Fruit fly (Drosophila melanogaster) whole organism, pupa: ENCODE measurements around the gene mtgo.
A peak's percentile ranks its signal among the peaks of the same experiment; 100 is the strongest.

Source experiments
- CG10348 ChIP-seq: fragments of 200-800 bp; sonication (Bioruptor generic); IDR thresholded peaks from 2 replicates; pipeline ENCODE4 v1.3.6; 2022; ENCODE audit warnings: missing biosample characterization, missing genetic modification characterization
- CG12605 ChIP-seq: fragments of 200-800 bp; sonication (Bioruptor generic); IDR thresholded peaks from 2 replicates; pipeline ENCODE4 v1.3.6; 2022; ENCODE audit warnings: missing biosample characterization, missing genetic modification characterization
- CG13204 ChIP-seq: fragments of 200-800 bp; sonication (Bioruptor generic); optimal IDR thresholded peaks from 2 replicates; lab custom pipeline; 2018; ENCODE audit warnings: missing biosample characterization, mild to moderate bottlenecking, missing genetic modification characterization, moderate library complexity
- CG14655 ChIP-seq: fragments of 200-800 bp; sonication (Bioruptor generic); optimal IDR thresholded peaks from 3 replicates; lab custom pipeline; 2017; ENCODE audit warnings: mild to moderate bottlenecking, missing biosample characterization, missing genetic modification reagents, missing genetic modification characterization
- CG15710 ChIP-seq: fragments of 200-800 bp; sonication (Bioruptor generic); optimal IDR thresholded peaks from 2 replicates; lab custom pipeline; 2018; ENCODE audit warnings: missing biosample characterization, mild to moderate bottlenecking, missing genetic modification characterization, moderate library complexity
- CG17806 ChIP-seq: fragments of 200-800 bp; sonication (Bioruptor generic); optimal IDR thresholded peaks from 2 replicates; lab custom pipeline; 2018; ENCODE audit warnings: missing biosample characterization, mild to moderate bottlenecking, missing genetic modification characterization, moderate library complexity
- CG32121 ChIP-seq: fragments of 200-800 bp; sonication (Bioruptor generic); IDR thresholded peaks from 2 replicates; pipeline ENCODE4 v1.3.6; 2022; ENCODE audit warnings: missing biosample characterization, missing genetic modification characterization
- CG34367 ChIP-seq: fragments of 200-800 bp; sonication (Bioruptor generic); optimal IDR thresholded peaks from 2 replicates; lab custom pipeline; 2018; ENCODE audit warnings: missing biosample characterization, mild to moderate bottlenecking, missing genetic modification characterization
- CG4496 ChIP-seq: fragments of 200-800 bp; sonication (Bioruptor generic); IDR thresholded peaks from 3 replicates; pipeline ENCODE4 v1.3.6; 2022; ENCODE audit warnings: missing biosample characterization, missing genetic modification characterization
- CG8159 ChIP-seq: fragments of 200-800 bp; sonication (Bioruptor generic); optimal IDR thresholded peaks from 3 replicates; lab custom pipeline; 2018; ENCODE audit warnings: missing biosample characterization, mild to moderate bottlenecking, missing genetic modification characterization, moderate library complexity
- CG8301 ChIP-seq: fragments of 200-800 bp; sonication (Bioruptor generic); optimal IDR thresholded peaks from 2 replicates; lab custom pipeline; 2018; ENCODE audit warnings: missing biosample characterization, mild to moderate bottlenecking, missing genetic modification characterization
- CG9948 ChIP-seq: fragments of 200-800 bp; sonication (Bioruptor generic); optimal IDR thresholded peaks from 2 replicates; lab custom pipeline; 2018; ENCODE audit warnings: missing biosample characterization, mild to moderate bottlenecking, missing genetic modification characterization, moderate library complexity
- D1 ChIP-seq: fragments of 200-800 bp; sonication (Bioruptor generic); optimal IDR thresholded peaks from 2 replicates; lab custom pipeline; 2018; ENCODE audit warnings: missing biosample characterization, mild to moderate bottlenecking, missing genetic modification characterization, moderate library complexity
- EcR ChIP-seq: fragments of 200-800 bp; sonication (Bioruptor generic); optimal IDR thresholded peaks from 3 replicates; lab custom pipeline; 2019; ENCODE audit warnings: missing biosample characterization, missing genetic modification characterization, mild to moderate bottlenecking, moderate library complexity, missing genetic modification reagents
- Ets98B ChIP-seq: fragments of 200-800 bp; sonication (Bioruptor generic); IDR thresholded peaks from 2 replicates; pipeline ENCODE4 v1.3.6; 2022; ENCODE audit warnings: missing biosample characterization, missing genetic modification characterization
- Pif1A ChIP-seq: fragments of 200-800 bp; sonication (Bioruptor generic); optimal IDR thresholded peaks from 3 replicates; lab custom pipeline; 2016; ENCODE audit warnings: missing biosample characterization, missing genetic modification characterization
- Pif1B ChIP-seq: fragments of 200-800 bp; sonication (Bioruptor generic); optimal IDR thresholded peaks from 3 replicates; lab custom pipeline; 2016; ENCODE audit warnings: missing biosample characterization, missing genetic modification characterization
- Snoo ChIP-seq: fragments of 200-800 bp; sonication (Bioruptor generic); optimal IDR thresholded peaks from 3 replicates; lab custom pipeline; 2017; ENCODE audit warnings: missing biosample characterization, mild to moderate bottlenecking, missing genetic modification characterization, inconsistent platforms
- fd96Ca ChIP-seq: fragments of 200-800 bp; sonication (Bioruptor generic); IDR thresholded peaks from 3 replicates; pipeline ENCODE4 v1.3.6; 2022; ENCODE audit warnings: missing biosample characterization, missing genetic modification characterization
- gl ChIP-seq: fragments of 200-800 bp; sonication (Bioruptor generic); optimal IDR thresholded peaks from 2 replicates; lab custom pipeline; 2018; ENCODE audit warnings: missing biosample characterization, mild to moderate bottlenecking, missing genetic modification characterization
- rn ChIP-seq: fragments of 200-800 bp; sonication (Bioruptor generic); IDR thresholded peaks from 2 replicates; pipeline ENCODE4 v1.3.6; 2022; ENCODE audit warnings: missing biosample characterization, missing genetic modification characterization

Gene mtgo

dm6 chr2L:16588691-16589102 is 43.9 kb downstream of the mtgo start:
- TF ChIP-seq CG9948 (tag; lab: Kevin White, UChicago) (peak; percentile 10), Pif1B (GFP tag; lab: Kevin White, UChicago) (peak; percentile 18), CG12605 (GFP tag; lab: Robert Waterston, UW) (peak; percentile 73), CG14655 (peak; percentile 60), D1 (no peak), Snoo (tag; lab: Kevin White, UChicago) (no peak), Pif1A (GFP tag; lab: Kevin White, UChicago) (no peak), CG32121 (GFP tag; lab: Robert Waterston, UW) (peak; percentile 53; the same call in 1 of the 2 replicates), CG8159 (no peak), EcR (GFP tag; lab: Kevin White, UChicago) (no peak), Ets98B (peak; percentile 58; the same call in 1 of the 2 replicates), CG15710 (no peak), rn (GFP tag; lab: Robert Waterston, UW) (0 out of 2 replicates have a peak, but pooled peaks have one; percentile 14), CG34367 (tag; lab: Kevin White, UChicago) (peak; percentile 5), CG13204 (no peak), CG4496 (peak; percentile 58; the same call in 1 of the 3 replicates), CG17806 (tag; lab: Kevin White, UChicago) (no peak), CG10348 (GFP tag; lab: Robert Waterston, UW) (no peak), fd96Ca (GFP tag; lab: Robert Waterston, UW) (peak; percentile 62; the same call in 1 of the 3 replicates), gl (peak; percentile 9), CG8301 (tag; lab: Kevin White, UChicago) (peak; percentile 27)
- TF ChIP-seq, all 21 proteins: peak for 12

- TF ChIP-seq CG12605 (GFP tag; lab: Robert Waterston, UW) (peak; percentile 30; the same call in 1 of the 2 replicates), EcR (GFP tag; lab: Kevin White, UChicago) (peak; percentile 72), rn (GFP tag; lab: Robert Waterston, UW) (no peak), Pif1B (GFP tag; lab: Kevin White, UChicago) (peak; percentile 62), CG14655 (peak; percentile 78), Pif1A (GFP tag; lab: Kevin White, UChicago) (peak; percentile 21), CG8301 (tag; lab: Kevin White, UChicago) (peak; percentile 28), CG8159 (peak; percentile 96), CG13204 (peak; percentile 75), CG17806 (tag; lab: Kevin White, UChicago) (peak; percentile 92), CG15710 (peak; percentile 89), CG9948 (tag; lab: Kevin White, UChicago) (peak; percentile 94), Snoo (tag; lab: Kevin White, UChicago) (no peak), fd96Ca (GFP tag; lab: Robert Waterston, UW) (no peak), Ets98B (no peak), gl (peak; percentile 79), CG34367 (tag; lab: Kevin White, UChicago) (peak; percentile 66), D1 (peak; percentile 87)
- TF ChIP-seq, all 21 proteins: peak for 14
These were observed 45.7 kb downstream of the mtgo start for dm6 chr2L:16590345-16591107.

- no peak for TF ChIP-seq CG4496
- peak; percentile 85 for TF ChIP-seq CG9948 (tag; lab: Kevin White, UChicago)
- TF ChIP-seq gl, result no peak
- TF ChIP-seq CG13204, result peak; percentile 54
- peak; percentile 85 for TF ChIP-seq CG15710
- peak; percentile 84 for TF ChIP-seq CG8159
- peak; percentile 23 for TF ChIP-seq CG8301 (tag; lab: Kevin White, UChicago)
- TF ChIP-seq CG17806 (tag; lab: Kevin White, UChicago), result peak; percentile 71
- TF ChIP-seq CG34367 (tag; lab: Kevin White, UChicago), result peak; percentile 81
- TF ChIP-seq CG12605 (GFP tag; lab: Robert Waterston, UW), result no peak
- peak; percentile 73 for TF ChIP-seq CG14655
- TF ChIP-seq Pif1B (GFP tag; lab: Kevin White, UChicago), result peak; percentile 46
- no peak for TF ChIP-seq Pif1A (GFP tag; lab: Kevin White, UChicago)
- no peak; the same call in 1 of the 2 replicates for TF ChIP-seq Ets98B
- TF ChIP-seq D1, result peak; percentile 58
- no peak for TF ChIP-seq rn (GFP tag; lab: Robert Waterston, UW)
These were observed 46.7 kb downstream of the mtgo start for dm6 chr2L:16591480-16591879.

dm6 chr2L:16591934-16592333 is 47.1 kb downstream of the mtgo start:
- TF ChIP-seq Ets98B, result peak; percentile 92
- TF ChIP-seq CG12605 (GFP tag; lab: Robert Waterston, UW), result peak; percentile 87
- TF ChIP-seq CG15710, result peak; percentile 84
- peak; percentile 80 for TF ChIP-seq CG32121 (GFP tag; lab: Robert Waterston, UW)
- peak; percentile 21 for TF ChIP-seq D1
- no peak for TF ChIP-seq CG13204
- TF ChIP-seq EcR (GFP tag; lab: Kevin White, UChicago), result no peak
- TF ChIP-seq CG8301 (tag; lab: Kevin White, UChicago), result peak; percentile 83
- TF ChIP-seq Pif1A (GFP tag; lab: Kevin White, UChicago), result peak; percentile 84
- peak; percentile 82 for TF ChIP-seq CG9948 (tag; lab: Kevin White, UChicago)
- TF ChIP-seq CG8159, result peak; percentile 86
- peak; percentile 87 for TF ChIP-seq fd96Ca (GFP tag; lab: Robert Waterston, UW)
- peak; percentile 67 for TF ChIP-seq gl
- TF ChIP-seq Snoo (tag; lab: Kevin White, UChicago), result peak; percentile 67
- TF ChIP-seq rn (GFP tag; lab: Robert Waterston, UW), result peak; percentile 86
- TF ChIP-seq Pif1B (GFP tag; lab: Kevin White, UChicago), result peak; percentile 82
- TF ChIP-seq CG4496, result peak; percentile 92
- TF ChIP-seq CG17806 (tag; lab: Kevin White, UChicago), result peak; percentile 87
- peak; percentile 79 for TF ChIP-seq CG14655
- TF ChIP-seq CG10348 (GFP tag; lab: Robert Waterston, UW), result no peak
- peak; percentile 69 for TF ChIP-seq CG34367 (tag; lab: Kevin White, UChicago)
